Worm (Caenorhabditis elegans) whole organism, midembryonic: ENCODE measurements around the gene mrps-33.

Source experiments
- T22C8.4 ChIP-seq: fragments of 200-800 bp; sonication (Bioruptor generic); IDR thresholded peaks from 2 replicates; pipeline ENCODE4 v1.3.6; 2022; ENCODE audit warnings: missing genetic modification characterization, missing compliant biosample characterization
- flt-1 ChIP-seq: fragments of 200-800 bp; sonication (Bioruptor generic); IDR thresholded peaks from 2 replicates; pipeline ENCODE4 v1.3.6; 2022; ENCODE audit warnings: missing genetic modification characterization, missing compliant biosample characterization
- klf-2 ChIP-seq: fragments of 200-800 bp; sonication (Bioruptor generic); conservative IDR thresholded peaks from 2 replicates; pipeline ENCODE4 v1.3.6; 2022; ENCODE audit warnings: missing genetic modification reagents, missing genetic modification characterization, missing compliant biosample characterization
- ref-1 ChIP-seq: fragments of 200-800 bp; sonication (Bioruptor generic); conservative IDR thresholded peaks from 2 replicates; pipeline ENCODE4 v1.3.6; 2022; ENCODE audit warnings: missing genetic modification reagents, missing genetic modification characterization, missing compliant biosample characterization
- ztf-23 ChIP-seq: fragments of 200-800 bp; sonication (Bioruptor generic); IDR thresholded peaks from 2 replicates; pipeline ENCODE4 v1.3.6; 2022; ENCODE audit warnings: missing genetic modification reagents, missing genetic modification characterization, missing compliant biosample characterization

DNA sequence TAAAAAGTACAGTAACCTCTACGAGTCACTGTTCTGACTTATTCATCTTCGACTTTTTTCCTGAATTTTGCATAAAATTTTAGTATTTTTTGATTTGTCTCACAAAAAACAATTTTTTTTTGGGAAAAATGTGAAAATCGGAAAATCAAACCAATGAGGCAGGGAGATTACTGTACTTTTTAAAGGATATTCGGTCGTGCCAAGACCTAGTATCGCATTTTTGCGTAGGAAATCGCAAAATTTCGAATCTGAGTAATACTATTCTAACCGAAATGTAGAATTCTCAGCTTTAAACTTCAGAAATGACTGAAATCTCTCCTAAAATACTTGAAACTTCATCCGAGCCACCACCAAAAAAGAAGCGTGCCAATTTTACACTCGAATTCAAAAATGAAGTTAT is 2.0 kb downstream of the mrps-33 start, which contains the start of gene F21D5.4:
- TF ChIP-seq ztf-23 (GFP tag; lab: Robert Waterston, UW) (no peak), flt-1 (GFP tag; lab: Robert Waterston, UW) (no peak), T22C8.4 (GFP tag; lab: Robert Waterston, UW) (no peak), klf-2 (GFP tag; lab: Robert Waterston, UW) (no peak), ref-1 (no peak)
